Worm (Caenorhabditis elegans): ENCODE data around the gene ZK1127.5.

DNA sequence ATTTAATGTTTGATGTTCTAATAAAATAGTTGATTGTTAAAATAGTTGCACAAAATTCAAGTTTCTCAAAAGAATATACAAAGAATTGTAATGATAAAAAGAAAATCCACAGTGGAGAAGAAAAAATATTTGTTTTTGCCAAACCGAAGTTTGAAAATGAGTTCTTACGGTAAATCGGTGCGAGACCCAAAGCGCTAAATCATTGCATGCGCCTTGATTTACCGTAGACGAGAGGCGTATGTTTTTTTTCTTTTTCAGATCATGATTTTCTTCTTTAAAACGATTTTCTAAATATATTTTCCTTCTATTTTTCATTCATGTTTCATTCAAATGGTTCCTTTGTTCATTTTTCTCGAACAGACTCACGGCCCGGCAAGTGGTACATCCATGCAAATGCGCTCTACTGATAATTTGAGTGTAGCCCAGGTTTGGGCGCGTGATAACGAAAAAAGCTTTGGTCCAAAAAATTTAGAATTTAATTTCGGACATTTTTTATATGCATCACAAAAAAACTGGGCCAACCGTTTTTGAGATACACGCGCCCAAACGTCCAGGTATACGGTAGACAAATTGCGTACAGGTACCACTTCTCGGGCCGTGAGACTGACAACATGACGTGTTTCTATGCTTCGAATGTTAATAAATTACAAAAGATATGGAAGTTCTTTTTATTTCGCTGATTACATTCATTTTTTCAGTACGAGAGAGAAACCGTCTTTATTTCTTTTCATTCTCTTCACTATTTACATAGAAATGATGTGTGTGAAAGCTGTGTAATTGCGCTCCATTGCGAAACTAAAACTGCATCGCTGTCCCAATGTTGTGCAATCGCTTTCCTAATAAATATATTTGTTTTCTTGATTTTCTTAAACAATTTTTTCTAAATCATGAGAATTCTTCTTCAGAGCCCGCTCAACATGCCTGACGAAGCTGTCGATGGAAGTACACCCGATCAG, 25.3 kb upstream of the ZK1127.5 start, which contains the start of gene znf-598:
- TF ChIP-seq mab-5 (tag; optimal IDR thresholded peaks at IDR 0.05) = no peak
- TF ChIP-seq nhr-23 (tag; optimal IDR thresholded peaks at IDR 0.05) = no peak
- peak; percentile 55 for TF ChIP-seq fos-1 (tag; optimal IDR thresholded peaks at IDR 0.05)
- TF ChIP-seq nhr-129 (tag; optimal IDR thresholded peaks at IDR 0.05) = peak; percentile 71
- no peak for TF ChIP-seq nhr-237 (tag; optimal IDR thresholded peaks at IDR 0.05)
- TF ChIP-seq aly-2 (tag; optimal IDR thresholded peaks at IDR 0.05) = no peak

All from whole organism, L2 larva.